Worm (Caenorhabditis elegans) whole organism, young adult: ENCODE measurements around the gene str-57.

ENCODE experiments used
- B0261.1 ChIP-seq: sonication (generic microtip); optimal IDR thresholded peaks from 2 replicates; lab custom pipeline; 2016; ENCODE audit warnings: mild to moderate bottlenecking, missing genetic modification characterization, moderate library complexity, missing compliant biosample characterization
- F10E7.11 ChIP-seq: sonication (generic microtip); optimal IDR thresholded peaks from 2 replicates; lab custom pipeline; 2017; ENCODE audit warnings: mild to moderate bottlenecking, missing genetic modification characterization, moderate library complexity, missing compliant biosample characterization
- F23B12.7 ChIP-seq: sonication (generic microtip); optimal IDR thresholded peaks from 2 replicates; lab custom pipeline; 2017; ENCODE audit warnings: missing genetic modification characterization, mild to moderate bottlenecking, missing compliant biosample characterization, antibody characterized with exemption, moderate library complexity; ENCODE audit not compliant: insufficient read depth
- F49E8.2 ChIP-seq: sonication (generic microtip); optimal IDR thresholded peaks from 3 replicates; lab custom pipeline; 2017; ENCODE audit warnings: missing genetic modification characterization, mild to moderate bottlenecking, missing compliant biosample characterization, antibody characterized with exemption, moderate library complexity; ENCODE audit not compliant: insufficient read depth
- F57C9.4 ChIP-seq: sonication (generic microtip); optimal IDR thresholded peaks from 2 replicates; lab custom pipeline; 2017; ENCODE audit warnings: mild to moderate bottlenecking, missing genetic modification characterization, missing compliant biosample characterization
- K11D2.4 ChIP-seq: fragments of 200-800 bp; sonication (Bioruptor generic); IDR thresholded peaks from 2 replicates; pipeline ENCODE4 v1.3.6; 2022; ENCODE audit warnings: missing genetic modification reagents, missing genetic modification characterization, missing compliant biosample characterization
- K12H6.12 ChIP-seq: fragments of 200-800 bp; sonication (Bioruptor generic); optimal IDR thresholded peaks from 2 replicates; lab custom pipeline; 2018; ENCODE audit warnings: mild to moderate bottlenecking, missing genetic modification characterization, missing compliant biosample characterization
- Y53G8AR.9 ChIP-seq: fragments of 200-800 bp; sonication (Bioruptor generic); conservative IDR thresholded peaks from 2 replicates; pipeline ENCODE4 v1.3.6; 2022; ENCODE audit warnings: missing genetic modification reagents, missing genetic modification characterization, missing compliant biosample characterization
- Y56A3A.18 ChIP-seq: fragments of 200-800 bp; sonication (Bioruptor generic); IDR thresholded peaks from 2 replicates; pipeline ENCODE4 v1.3.6; 2022; ENCODE audit warnings: missing genetic modification reagents, missing genetic modification characterization, missing compliant biosample characterization
- Y79H2A.3 ChIP-seq: fragments of 200-800 bp; sonication (Bioruptor generic); conservative IDR thresholded peaks from 2 replicates; pipeline ENCODE4 v1.3.6; 2022; ENCODE audit warnings: missing genetic modification reagents, missing genetic modification characterization, missing compliant biosample characterization
- Y95B8A.8 ChIP-seq: fragments of 200-800 bp; sonication (Bioruptor generic); IDR thresholded peaks from 2 replicates; pipeline ENCODE4 v1.3.6; 2022; ENCODE audit warnings: missing genetic modification reagents, missing genetic modification characterization, missing compliant biosample characterization
- ZK185.1 ChIP-seq: sonication (generic microtip); optimal IDR thresholded peaks from 2 replicates; lab custom pipeline; 2016; ENCODE audit warnings: mild to moderate bottlenecking, missing genetic modification characterization, missing compliant biosample characterization; ENCODE audit not compliant: poor library complexity, severe bottlenecking
- atf-7 ChIP-seq: sonication (generic microtip); optimal IDR thresholded peaks from 2 replicates; lab custom pipeline; 2017; ENCODE audit warnings: mild to moderate bottlenecking, missing genetic modification characterization, missing compliant biosample characterization
- athp-1 ChIP-seq: sonication (generic microtip); optimal IDR thresholded peaks from 2 replicates; lab custom pipeline; 2017; ENCODE audit warnings: mild to moderate bottlenecking, missing genetic modification characterization, missing compliant biosample characterization
- attf-3 ChIP-seq: fragments of 200-800 bp; sonication (Bioruptor generic); conservative IDR thresholded peaks from 2 replicates; pipeline ENCODE4 v1.3.6; 2022; ENCODE audit warnings: missing genetic modification reagents, missing genetic modification characterization, missing compliant biosample characterization
- attf-6 ChIP-seq: fragments of 200-800 bp; sonication (Bioruptor generic); IDR thresholded peaks from 2 replicates; pipeline ENCODE4 v1.3.6; 2022; ENCODE audit warnings: missing genetic modification reagents, missing genetic modification characterization, missing compliant biosample characterization
- bed-1 ChIP-seq: fragments of 200-800 bp; sonication (Bioruptor generic); IDR thresholded peaks from 2 replicates; pipeline ENCODE4 v1.3.6; 2022; ENCODE audit warnings: missing genetic modification reagents, missing genetic modification characterization, missing compliant biosample characterization
- bed-2 ChIP-seq: fragments of 200-800 bp; sonication (Bioruptor generic); IDR thresholded peaks from 2 replicates; pipeline ENCODE4 v1.3.6; 2022; ENCODE audit warnings: missing genetic modification reagents, missing genetic modification characterization, missing compliant biosample characterization
- ceh-91 ChIP-seq: fragments of 200-800 bp; sonication (Bioruptor generic); IDR thresholded peaks from 2 replicates; pipeline ENCODE4 v1.3.6; 2022; ENCODE audit warnings: missing genetic modification reagents, missing genetic modification characterization, missing compliant biosample characterization
- chd-7 ChIP-seq: sonication (generic microtip); optimal IDR thresholded peaks from 2 replicates; lab custom pipeline; 2016; ENCODE audit warnings: mild to moderate bottlenecking, missing genetic modification characterization, moderate library complexity, missing compliant biosample characterization
- die-1 ChIP-seq: sonication (generic microtip); optimal IDR thresholded peaks from 2 replicates; lab custom pipeline; 2016; ENCODE audit warnings: missing genotype, mild to moderate bottlenecking, missing genetic modification characterization, missing compliant biosample characterization
- dpl-1 ChIP-seq: fragments of 150-350 bp; optimal IDR thresholded peaks from 2 replicates; lab custom pipeline; 2014; ENCODE audit warnings: missing biosample characterization, missing genetic modification reagents, missing genetic modification characterization
- efl-1 ChIP-seq: fragments of 150-350 bp; optimal IDR thresholded peaks from 2 replicates; lab custom pipeline; 2014; ENCODE audit warnings: missing biosample characterization, missing genetic modification reagents, missing genetic modification characterization
- egl-44 ChIP-seq: fragments of 200-800 bp; sonication (Bioruptor generic); IDR thresholded peaks from 2 replicates; pipeline ENCODE4 v1.3.6; 2022; ENCODE audit warnings: missing genetic modification reagents, missing genetic modification characterization, missing compliant biosample characterization
- ekl-4 ChIP-seq: fragments of 200-800 bp; sonication (Bioruptor generic); IDR thresholded peaks from 2 replicates; pipeline ENCODE4 v1.3.6; 2022; ENCODE audit warnings: missing genetic modification reagents, missing genetic modification characterization, missing compliant biosample characterization
- gei-17 ChIP-seq: fragments of 200-800 bp; sonication (Bioruptor generic); optimal IDR thresholded peaks from 2 replicates; lab custom pipeline; 2018; ENCODE audit warnings: mild to moderate bottlenecking, missing genetic modification characterization, missing compliant biosample characterization
- hlh-12 ChIP-seq: sonication (generic microtip); optimal IDR thresholded peaks from 2 replicates; lab custom pipeline; 2016; ENCODE audit warnings: missing genetic modification characterization, missing compliant biosample characterization
- lag-1 ChIP-seq: fragments of 200-800 bp; sonication (Bioruptor generic); IDR thresholded peaks from 2 replicates; pipeline ENCODE4 v1.3.6; 2022; ENCODE audit warnings: missing genetic modification reagents, missing genetic modification characterization, missing compliant biosample characterization
- lin-35 ChIP-seq, 3 experiments: fragments of 150-350 bp in 2 of 3; sonication (generic microtip) in 1 of 3; optimal IDR thresholded peaks; 2 replicates each; lab custom pipeline; 2014 to 2018; ENCODE audit warnings: missing biosample characterization in 3 of 3, missing genetic modification characterization in 3 of 3, missing genetic modification reagents in 3 of 3
- lin-54 ChIP-seq: fragments of 200-800 bp; sonication (Bioruptor generic); optimal IDR thresholded peaks from 2 replicates; lab custom pipeline; 2018; ENCODE audit warnings: mild to moderate bottlenecking, missing genetic modification characterization, missing compliant biosample characterization
- lir-1 ChIP-seq: fragments of 200-800 bp; sonication (Bioruptor generic); conservative IDR thresholded peaks from 2 replicates; pipeline ENCODE4 v1.3.6; 2022; ENCODE audit warnings: missing genetic modification reagents, missing genetic modification characterization, missing compliant biosample characterization
- lsy-27 ChIP-seq: sonication (generic microtip); optimal IDR thresholded peaks from 2 replicates; lab custom pipeline; 2017; ENCODE audit warnings: missing genetic modification characterization, mild to moderate bottlenecking, missing compliant biosample characterization, antibody characterized with exemption, missing genotype, borderline replicate concordance; ENCODE audit not compliant: insufficient read depth
- madf-10 ChIP-seq: sonication (generic microtip); optimal IDR thresholded peaks from 2 replicates; lab custom pipeline; 2016; ENCODE audit warnings: mild to moderate bottlenecking, missing genetic modification characterization, missing compliant biosample characterization
- madf-3 ChIP-seq: fragments of 200-800 bp; sonication (Bioruptor generic); IDR thresholded peaks from 2 replicates; pipeline ENCODE4 v1.3.6; 2022; ENCODE audit warnings: missing genetic modification reagents, missing genetic modification characterization, missing compliant biosample characterization
- mcd-1 ChIP-seq: fragments of 200-800 bp; sonication (Bioruptor generic); IDR thresholded peaks from 2 replicates; pipeline ENCODE4 v1.3.6; 2022; ENCODE audit warnings: missing genetic modification reagents, missing genetic modification characterization, missing compliant biosample characterization
- mel-28 ChIP-seq: sonication (generic microtip); optimal IDR thresholded peaks from 2 replicates; lab custom pipeline; 2016; ENCODE audit warnings: borderline replicate concordance, mild to moderate bottlenecking, missing genetic modification characterization, missing compliant biosample characterization
- mes-4 ChIP-seq: sonication (generic microtip); optimal IDR thresholded peaks from 2 replicates; lab custom pipeline; 2016; ENCODE audit warnings: missing genotype, missing genetic modification characterization, missing compliant biosample characterization
- pbrm-1 ChIP-seq: fragments of 200-800 bp; sonication (Bioruptor generic); IDR thresholded peaks from 2 replicates; pipeline ENCODE4 v1.3.6; 2022; ENCODE audit warnings: missing genetic modification reagents, missing genetic modification characterization, missing compliant biosample characterization
- rcor-1 ChIP-seq: fragments of 200-800 bp; sonication (Bioruptor generic); IDR thresholded peaks from 2 replicates; pipeline ENCODE4 v1.3.6; 2022; ENCODE audit warnings: missing genetic modification reagents, missing genetic modification characterization, missing compliant biosample characterization
- sdz-38 ChIP-seq: sonication (generic microtip); optimal IDR thresholded peaks from 2 replicates; lab custom pipeline; 2016; ENCODE audit warnings: missing genotype, missing genetic modification characterization, missing compliant biosample characterization
- snpc-3.4 ChIP-seq: sonication (generic microtip); optimal IDR thresholded peaks from 2 replicates; lab custom pipeline; 2017; ENCODE audit warnings: missing genetic modification characterization, mild to moderate bottlenecking, missing compliant biosample characterization, antibody characterized with exemption, moderate library complexity, missing genotype, missing genetic modification reagents
- sptf-2 ChIP-seq: fragments of 200-800 bp; sonication (Bioruptor generic); optimal IDR thresholded peaks from 2 replicates; lab custom pipeline; 2018; ENCODE audit warnings: mild to moderate bottlenecking, missing genetic modification characterization, missing compliant biosample characterization
- tlf-1 ChIP-seq: fragments of 200-800 bp; sonication (Bioruptor generic); optimal IDR thresholded peaks from 2 replicates; lab custom pipeline; 2018; ENCODE audit warnings: mild to moderate bottlenecking, missing genetic modification characterization, missing compliant biosample characterization
- unc-62 ChIP-seq: fragments of 150-350 bp; optimal IDR thresholded peaks from 2 replicates; lab custom pipeline; 2014; ENCODE audit warnings: missing biosample characterization, missing genetic modification reagents, missing genetic modification characterization
- zfh-2 ChIP-seq: fragments of 200-800 bp; sonication (Bioruptor generic); conservative IDR thresholded peaks from 2 replicates; pipeline ENCODE4 v1.3.6; 2022; ENCODE audit warnings: missing genetic modification reagents, missing genetic modification characterization, missing compliant biosample characterization
- ztf-22 ChIP-seq: fragments of 200-800 bp; sonication (Bioruptor generic); optimal IDR thresholded peaks from 2 replicates; lab custom pipeline; 2018; ENCODE audit warnings: mild to moderate bottlenecking, missing genetic modification characterization, moderate library complexity, missing compliant biosample characterization
- ztf-28 ChIP-seq: fragments of 200-800 bp; sonication (Bioruptor generic); IDR thresholded peaks from 2 replicates; pipeline ENCODE4 v1.3.6; 2022; ENCODE audit warnings: missing genetic modification reagents, missing genetic modification characterization, missing compliant biosample characterization

Gene str-57

DNA sequence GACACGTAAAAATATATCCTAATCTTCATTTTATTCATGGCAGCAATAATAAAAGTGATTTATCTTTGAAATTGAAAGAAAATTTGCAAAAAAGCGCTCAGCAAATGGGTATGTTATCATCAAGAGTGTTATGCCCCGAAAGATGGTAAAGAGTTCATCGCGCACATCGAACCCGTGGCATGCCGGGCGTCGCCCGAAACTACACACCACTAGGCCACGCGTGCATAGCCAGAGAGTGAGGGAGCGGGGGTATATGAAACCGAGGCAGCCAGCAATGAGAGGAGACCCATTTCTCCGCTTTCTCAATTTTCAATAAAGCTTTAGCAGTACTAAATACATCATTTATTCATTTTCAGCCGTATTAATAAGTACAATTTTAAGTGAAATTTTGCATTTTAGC, 3.3 kb downstream of the str-57 start:
- TF ChIP-seq Y53G8AR.9 (peak; percentile 81), K12H6.12 (tag; lab: Kevin White, UChicago) (peak; percentile 77), B0261.1 (tag; lab: Kevin White, UChicago) (peak; percentile 99), ZK185.1 (tag; lab: Kevin White, UChicago) (peak; percentile 95), F10E7.11 (tag; lab: Kevin White, UChicago) (peak; percentile 97), snpc-3.4 (tag; lab: Kevin White, UChicago) (peak; percentile 93), attf-6 (GFP tag; lab: Robert Waterston, UW) (peak; percentile 85), athp-1 (peak; percentile 96), bed-2 (peak; percentile 85; the same call in 1 of the 2 replicates), efl-1 (peak; percentile 34), rcor-1 (peak; percentile 87), dpl-1 (GFP tag; lab: Kevin White, UChicago) (peak; percentile 8), mes-4 (tag; lab: Kevin White, UChicago) (peak; percentile 93), madf-10 (tag; lab: Kevin White, UChicago) (peak; percentile 87), ztf-28 (GFP tag; lab: Robert Waterston, UW) (peak; percentile 86; the same call in 1 of the 2 replicates), lsy-27 (peak; percentile 89), ztf-22 (GFP tag; lab: Kevin White, UChicago) (peak; percentile 76), sdz-38 (tag; lab: Kevin White, UChicago) (no peak), Y79H2A.3 (GFP tag; lab: Robert Waterston, UW) (0 out of 2 replicates have a peak, but pooled peaks have one; percentile 65), attf-3 (GFP tag; lab: Robert Waterston, UW) (peak; percentile 67), ekl-4 (peak; percentile 75; the same call in 1 of the 2 replicates), F49E8.2 (tag; lab: Kevin White, UChicago) (peak; percentile 51), gei-17 (GFP tag; lab: Kevin White, UChicago) (peak; percentile 73), F23B12.7 (tag; lab: Kevin White, UChicago) (peak; percentile 98), Y95B8A.8 (GFP tag; lab: Robert Waterston, UW) (0 out of 2 replicates have a peak, but pooled peaks have one; percentile 60), hlh-12 (tag; lab: Kevin White, UChicago) (peak; percentile 92), sptf-2 (GFP tag; lab: Kevin White, UChicago) (peak; percentile 91), madf-3 (GFP tag; lab: Robert Waterston, UW) (peak; percentile 88), lir-1 (peak; percentile 78), ceh-91 (peak; percentile 71), K11D2.4 (peak; percentile 84), lin-35 (GFP tag; optimal IDR thresholded peaks at IDR 0.05; lab: Kevin White, UChicago) (peak in 2 of 3 experiments; percentile 30 to 82), lag-1 (GFP tag; lab: Robert Waterston, UW) (0 out of 2 replicates have a peak, but pooled peaks have one; percentile 63), F57C9.4 (tag; lab: Kevin White, UChicago) (peak; percentile 74), die-1 (tag; lab: Kevin White, UChicago) (peak; percentile 98), atf-7 (tag; lab: Kevin White, UChicago) (peak; percentile 88), zfh-2 (GFP tag; lab: Robert Waterston, UW) (no peak; the same call in 1 of the 2 replicates), pbrm-1 (GFP tag; lab: Robert Waterston, UW) (peak; percentile 91), lin-54 (GFP tag; lab: Kevin White, UChicago) (peak; percentile 84), mcd-1 (GFP tag; lab: Robert Waterston, UW) (peak; percentile 84), egl-44 (GFP tag; lab: Robert Waterston, UW) (peak; percentile 96), unc-62 (GFP tag; lab: Kevin White, UChicago) (no peak), chd-7 (tag; lab: Kevin White, UChicago) (peak; percentile 95), mel-28 (peak; percentile 80), bed-1 (GFP tag; lab: Robert Waterston, UW) (peak; percentile 95), Y56A3A.18 (GFP tag; lab: Robert Waterston, UW) (peak; percentile 91), tlf-1 (GFP tag; lab: Kevin White, UChicago) (peak; percentile 39)
